Worm (Caenorhabditis elegans) whole organism, L1 larva: ENCODE results near the gene lgg-1.

Experiments
- C34B4.2 ChIP-seq: sonication (generic microtip); optimal IDR thresholded peaks from 2 replicates; lab custom pipeline; 2017; ENCODE audit warnings: mild to moderate bottlenecking, missing genetic modification characterization, missing compliant biosample characterization
- F16B12.6 ChIP-seq: fragments of 150-350 bp; optimal IDR thresholded peaks from 2 replicates; lab custom pipeline; 2014; ENCODE audit warnings: missing biosample characterization, missing genetic modification characterization
- alr-1 ChIP-seq: fragments of 200-800 bp; sonication (Bioruptor generic); optimal IDR thresholded peaks from 2 replicates; lab custom pipeline; 2018; ENCODE audit warnings: borderline replicate concordance, mild to moderate bottlenecking, missing genetic modification characterization, missing compliant biosample characterization
- ceh-63 ChIP-seq: fragments of 200-800 bp; sonication (Bioruptor generic); optimal IDR thresholded peaks from 2 replicates; lab custom pipeline; 2018; ENCODE audit warnings: mild to moderate bottlenecking, missing genetic modification characterization, missing compliant biosample characterization
- ceh-90 ChIP-seq: sonication (generic microtip); optimal IDR thresholded peaks from 2 replicates; lab custom pipeline; 2016; ENCODE audit warnings: missing genetic modification characterization, missing compliant biosample characterization
- efl-1 ChIP-seq, 4 experiments: fragments of 150-350 bp; optimal IDR thresholded peaks in 3 of 4; peaks in 1 of 4; 1 replicate in 1 of 4; 2 replicates in 3 of 4; lab custom pipeline; 2014; ENCODE audit warnings: missing biosample characterization in 2 of 4, missing genetic modification characterization in 2 of 4, missing genetic modification reagents in 2 of 4
- efl-3 ChIP-seq: fragments of 200-800 bp; sonication (Bioruptor generic); optimal IDR thresholded peaks from 2 replicates; lab custom pipeline; 2018; ENCODE audit warnings: mild to moderate bottlenecking, missing genetic modification characterization, missing compliant biosample characterization
- elt-3 ChIP-seq, 6 experiments: fragments of 150-350 bp in 1 of 6; sonication (generic microtip); optimal IDR thresholded peaks; 2 replicates each; lab custom pipeline; 2017 to 2018; ENCODE audit warnings: missing biosample characterization in 6 of 6, missing genetic modification characterization in 6 of 6, inconsistent platforms in 1 of 6
- ets-5 ChIP-seq: fragments of 200-800 bp; sonication (Bioruptor generic); IDR thresholded peaks from 2 replicates; pipeline ENCODE4 v1.3.6; 2022; ENCODE audit warnings: missing genetic modification characterization, missing compliant biosample characterization
- fkh-4 ChIP-seq: sonication (generic microtip); optimal IDR thresholded peaks from 2 replicates; lab custom pipeline; 2016; ENCODE audit warnings: missing compliant biosample characterization, missing genetic modification characterization, borderline replicate concordance
- hlh-17 ChIP-seq: fragments of 200-800 bp; sonication (Bioruptor generic); optimal IDR thresholded peaks from 2 replicates; lab custom pipeline; 2018; ENCODE audit warnings: missing genetic modification characterization, mild to moderate bottlenecking, missing compliant biosample characterization, moderate library complexity, borderline replicate concordance
- irx-1 ChIP-seq: sonication (generic microtip); optimal IDR thresholded peaks from 2 replicates; lab custom pipeline; 2016; ENCODE audit warnings: missing genetic modification characterization, missing compliant biosample characterization
- jun-1 ChIP-seq: fragments of 150-350 bp; optimal IDR thresholded peaks from 2 replicates; lab custom pipeline; 2014; ENCODE audit warnings: missing biosample characterization, missing genetic modification reagents, missing genetic modification characterization
- lin-14 ChIP-seq: fragments of 200-800 bp; sonication (Bioruptor generic); optimal IDR thresholded peaks from 2 replicates; lab custom pipeline; 2018; ENCODE audit warnings: mild to moderate bottlenecking, missing genetic modification characterization, moderate library complexity, missing compliant biosample characterization
- lsy-2 ChIP-seq, 2 experiments: fragments of 150-350 bp; optimal IDR thresholded peaks; 2 replicates each; lab custom pipeline; 2014; ENCODE audit warnings: missing biosample characterization in 2 of 2, missing genetic modification characterization in 2 of 2
- mdl-1 ChIP-seq, 2 experiments: fragments of 150-350 bp; optimal IDR thresholded peaks; 2 replicates each; lab custom pipeline; 2014 to 2017; ENCODE audit warnings: missing biosample characterization in 2 of 2, missing genetic modification characterization in 2 of 2, inconsistent platforms in 1 of 2
- mef-2 ChIP-seq: fragments of 150-350 bp; optimal IDR thresholded peaks from 2 replicates; lab custom pipeline; 2014; ENCODE audit warnings: missing biosample characterization, missing genetic modification characterization
- nhr-11 ChIP-seq: fragments of 150-350 bp; optimal IDR thresholded peaks from 2 replicates; lab custom pipeline; 2014; ENCODE audit warnings: missing biosample characterization, missing genetic modification characterization
- nhr-19 ChIP-seq: fragments of 200-800 bp; sonication (Bioruptor generic); conservative IDR thresholded peaks from 2 replicates; pipeline ENCODE4 v1.3.6; 2022; ENCODE audit warnings: missing genetic modification characterization, missing compliant biosample characterization
- nhr-20 ChIP-seq: sonication (generic microtip); optimal IDR thresholded peaks from 2 replicates; lab custom pipeline; 2016; ENCODE audit warnings: mild to moderate bottlenecking, missing genetic modification characterization, missing compliant biosample characterization
- nhr-237 ChIP-seq: fragments of 150-350 bp; optimal IDR thresholded peaks from 2 replicates; lab custom pipeline; 2014; ENCODE audit warnings: missing biosample characterization, missing genetic modification characterization
- nhr-28 ChIP-seq: fragments of 150-350 bp; optimal IDR thresholded peaks from 2 replicates; lab custom pipeline; 2014; ENCODE audit warnings: missing biosample characterization, missing genetic modification characterization
- nhr-71 ChIP-seq: sonication (generic microtip); optimal IDR thresholded peaks from 2 replicates; lab custom pipeline; 2016; ENCODE audit warnings: mild to moderate bottlenecking, missing genetic modification characterization, moderate library complexity, missing compliant biosample characterization
- nhr-77 ChIP-seq: fragments of 150-350 bp; optimal IDR thresholded peaks from 2 replicates; lab custom pipeline; 2014; ENCODE audit warnings: missing biosample characterization, missing genetic modification characterization
- nhr-85 ChIP-seq: sonication (generic microtip); peaks from one replicate; lab custom pipeline; 2016; ENCODE audit warnings: missing genetic modification characterization, inconsistent platforms, missing compliant biosample characterization
- rnt-1 ChIP-seq: sonication (generic microtip); optimal IDR thresholded peaks from 2 replicates; lab custom pipeline; 2016; ENCODE audit warnings: mild to moderate bottlenecking, missing genetic modification characterization, moderate library complexity, missing compliant biosample characterization
- snpc-4 ChIP-seq: fragments of 150-350 bp; optimal IDR thresholded peaks from 2 replicates; lab custom pipeline; 2014; ENCODE audit warnings: missing biosample characterization, missing genetic modification characterization
- sptf-1 ChIP-seq: fragments of 150-350 bp; optimal IDR thresholded peaks from 2 replicates; lab custom pipeline; 2014; ENCODE audit warnings: missing biosample characterization, missing genetic modification characterization
- sup-37 ChIP-seq: fragments of 200-800 bp; sonication (Bioruptor generic); optimal IDR thresholded peaks from 2 replicates; lab custom pipeline; 2018; ENCODE audit warnings: mild to moderate bottlenecking, missing genetic modification characterization, missing compliant biosample characterization
- tbx-2 ChIP-seq: sonication (generic microtip); optimal IDR thresholded peaks from 2 replicates; lab custom pipeline; 2016; ENCODE audit warnings: missing genetic modification characterization, missing compliant biosample characterization
- unc-130 ChIP-seq: fragments of 150-350 bp; optimal IDR thresholded peaks from 2 replicates; lab custom pipeline; 2017; ENCODE audit warnings: missing biosample characterization, missing genetic modification characterization, inconsistent platforms
- unc-30 ChIP-seq: sonication (generic microtip); optimal IDR thresholded peaks from 2 replicates; lab custom pipeline; 2017; ENCODE audit warnings: missing biosample characterization, missing genetic modification characterization
- unc-62 ChIP-seq: fragments of 150-350 bp; optimal IDR thresholded peaks from 2 replicates; lab custom pipeline; 2014; ENCODE audit warnings: missing biosample characterization, missing genetic modification reagents, missing genetic modification characterization
- unc-98 ChIP-seq: fragments of 200-800 bp; sonication (Bioruptor generic); IDR thresholded peaks from 2 replicates; pipeline ENCODE4 v1.3.6; 2022; ENCODE audit warnings: missing genetic modification characterization, missing compliant biosample characterization
- xbp-1 ChIP-seq: sonication (generic microtip); optimal IDR thresholded peaks from 2 replicates; lab custom pipeline; 2016; ENCODE audit warnings: missing genetic modification characterization, missing compliant biosample characterization
- zip-4 ChIP-seq: fragments of 200-800 bp; sonication (Bioruptor generic); optimal IDR thresholded peaks from 2 replicates; lab custom pipeline; 2018; ENCODE audit warnings: mild to moderate bottlenecking, missing genetic modification characterization, moderate library complexity, missing compliant biosample characterization
- ztf-4 ChIP-seq: fragments of 150-350 bp; optimal IDR thresholded peaks from 2 replicates; lab custom pipeline; 2014; ENCODE audit warnings: missing biosample characterization, missing genetic modification characterization

lgg-1 gene

ce11 chrII:6345195-6346158, 2.0 kb downstream of the lgg-1 start, which contains the start of gene C32D5.8 (continued):
- TF ChIP-seq nhr-77 (tag; lab: Kevin White, UChicago) (no peak), ceh-63 (GFP tag; lab: Kevin White, UChicago) (no peak), sup-37 (GFP tag; lab: Kevin White, UChicago) (no peak), rnt-1 (tag; lab: Kevin White, UChicago) (no peak), unc-130 (tag; lab: Kevin White, UChicago) (no peak), tbx-2 (tag; lab: Kevin White, UChicago) (no peak), ceh-90 (tag; lab: Kevin White, UChicago) (no peak), lin-14 (GFP tag; lab: Kevin White, UChicago) (peak; percentile 58), fkh-4 (tag; lab: Kevin White, UChicago) (no peak), nhr-11 (tag; lab: Kevin White, UChicago) (no peak), unc-98 (GFP tag; lab: Robert Waterston, UW) (no peak), unc-30 (tag; lab: Kevin White, UChicago) (no peak), jun-1 (no peak), alr-1 (tag; lab: Kevin White, UChicago) (no peak), nhr-20 (tag; lab: Kevin White, UChicago) (peak; percentile 47), nhr-71 (tag; lab: Kevin White, UChicago) (peak; percentile 26), irx-1 (tag; lab: Kevin White, UChicago) (no peak), mdl-1 (tag; optimal IDR thresholded peaks at IDR 0.05; lab: Kevin White, UChicago) (peak in 1 of 2 experiments; percentile 34), ets-5 (GFP tag; lab: Robert Waterston, UW) (no peak), F16B12.6 (tag; lab: Kevin White, UChicago) (no peak), ztf-4 (no peak), efl-3 (GFP tag; lab: Kevin White, UChicago) (no peak), lsy-2 (tag; optimal IDR thresholded peaks at IDR 0.05; lab: Kevin White, UChicago) (no peak), zip-4 (GFP tag; lab: Kevin White, UChicago) (no peak), xbp-1 (tag; lab: Kevin White, UChicago) (no peak), nhr-28 (tag; lab: Kevin White, UChicago) (no peak), hlh-17 (no peak), elt-3 (tag; optimal IDR thresholded peaks at IDR 0.05; lab: Kevin White, UChicago) (peak in 1 of 6 experiments; percentile 21), sptf-1 (tag; lab: Kevin White, UChicago) (no peak), nhr-237 (tag; lab: Kevin White, UChicago) (no peak), nhr-85 (peak; percentile 69), unc-62 (GFP tag; lab: Kevin White, UChicago) (no peak), C34B4.2 (tag; lab: Kevin White, UChicago) (no peak), snpc-4 (tag; lab: Kevin White, UChicago) (no peak)

ce11 chrII:6344513-6344912, 3.0 kb downstream of the lgg-1 start:
- no peak for TF ChIP-seq xbp-1 (tag; lab: Kevin White, UChicago)
- no peak for TF ChIP-seq efl-3 (GFP tag; lab: Kevin White, UChicago)
- no peak for TF ChIP-seq nhr-19 (GFP tag; lab: Robert Waterston, UW)
- TF ChIP-seq mef-2 (tag; lab: Kevin White, UChicago): no peak
- TF ChIP-seq efl-1 (optimal IDR thresholded peaks at IDR 0.05; lab: Kevin White, UChicago): no peak
- no peak for TF ChIP-seq efl-1 (GFP tag; optimal IDR thresholded peaks at IDR 0.05 in 1 of 2; lab: Kevin White, UChicago)
- TF ChIP-seq C34B4.2 (tag; lab: Kevin White, UChicago): no peak
